Fruit fly (Drosophila melanogaster) whole organism, adult: ENCODE data around the gene GABPI.

ENCODE experiments used
- CG1620 ChIP-seq: fragments of 200-800 bp; sonication (Bioruptor generic); optimal IDR thresholded peaks from 2 replicates; lab custom pipeline; 2016; ENCODE audit warnings: missing biosample characterization, missing genetic modification characterization
- CG5204 ChIP-seq: fragments of 200-800 bp; sonication (Bioruptor generic); optimal IDR thresholded peaks from 2 replicates; lab custom pipeline; 2016; ENCODE audit warnings: missing biosample characterization, missing genetic modification characterization
- Clk ChIP-seq: fragments of 200-800 bp; sonication (Bioruptor generic); optimal IDR thresholded peaks from 2 replicates; lab custom pipeline; 2017; ENCODE audit warnings: missing biosample characterization, missing genetic modification characterization
- Crg-1 ChIP-seq: fragments of 200-800 bp; sonication (Bioruptor generic); optimal IDR thresholded peaks from 2 replicates; lab custom pipeline; 2016; ENCODE audit warnings: missing biosample characterization, missing genetic modification characterization
- Hr96 ChIP-seq: fragments of 200-800 bp; sonication (Bioruptor generic); optimal IDR thresholded peaks from 2 replicates; lab custom pipeline; 2016; ENCODE audit warnings: missing biosample characterization, missing genetic modification characterization
- Mnt ChIP-seq: fragments of 200-800 bp; sonication (Bioruptor generic); optimal IDR thresholded peaks from 2 replicates; lab custom pipeline; 2016; ENCODE audit warnings: missing biosample characterization, mild to moderate bottlenecking, missing genetic modification characterization
- ovo ChIP-seq: fragments of 200-800 bp; sonication (Bioruptor generic); optimal IDR thresholded peaks from 2 replicates; lab custom pipeline; 2016; ENCODE audit warnings: missing biosample characterization, missing genetic modification characterization
- pad ChIP-seq: fragments of 200-800 bp; sonication (Bioruptor generic); optimal IDR thresholded peaks from 3 replicates; lab custom pipeline; 2017; ENCODE audit warnings: missing biosample characterization, missing genetic modification characterization, mild to moderate bottlenecking, moderate library complexity, missing genetic modification reagents

dm6 chr2L:3005483-3005882 lies 24.9 kb upstream of the GABPI start:
- TF ChIP-seq CG1620 (GFP tag; lab: Kevin White, UChicago) (no peak), CG5204 (GFP tag; lab: Kevin White, UChicago) (no peak), pad (no peak), Hr96 (GFP tag; lab: Kevin White, UChicago) (no peak), Crg-1 (GFP tag; lab: Kevin White, UChicago) (no peak), ovo (GFP tag; lab: Kevin White, UChicago) (no peak), Mnt (GFP tag; lab: Kevin White, UChicago) (no peak), Clk (GFP tag; lab: Kevin White, UChicago) (no peak)
